Worm (Caenorhabditis elegans): ENCODE measurements around the gene sup-18.

ce11 chrIII:7880132-7880715 is 1.5 kb upstream of the sup-18 start:
- no peak for TF ChIP-seq mml-1 (tag; optimal IDR thresholded peaks at IDR 0.05)
- no peak for TF ChIP-seq mdl-1 (tag; optimal IDR thresholded peaks at IDR 0.05)
- TF ChIP-seq unc-62 (GFP tag; optimal IDR thresholded peaks at IDR 0.05) = no peak
- no peak for TF ChIP-seq ztf-11 (tag; optimal IDR thresholded peaks at IDR 0.05)
- no peak for TF ChIP-seq nhr-76 (tag; optimal IDR thresholded peaks at IDR 0.05)
- no peak for TF ChIP-seq fos-1 (tag; optimal IDR thresholded peaks at IDR 0.05)
- no peak for TF ChIP-seq zag-1 (tag; optimal IDR thresholded peaks at IDR 0.05)
- TF ChIP-seq nhr-11 (tag; optimal IDR thresholded peaks at IDR 0.05) = no peak
- no peak for TF ChIP-seq ceh-82 (tag; optimal IDR thresholded peaks at IDR 0.05)
- TF ChIP-seq fkh-2 (tag; optimal IDR thresholded peaks at IDR 0.05) = no peak
- TF ChIP-seq nhr-12 (tag; optimal IDR thresholded peaks at IDR 0.05) = no peak
